Worm (Caenorhabditis elegans) whole organism, L4 larva: ENCODE measurements around the gene drn-1.

Source experiments
- F10B5.3 ChIP-seq: sonication (generic microtip); optimal IDR thresholded peaks from 2 replicates; lab custom pipeline; 2016; ENCODE audit warnings: mild to moderate bottlenecking, missing genetic modification characterization, missing compliant biosample characterization
- F26F4.8 ChIP-seq: fragments of 200-800 bp; sonication (Bioruptor generic); conservative IDR thresholded peaks from 2 replicates; pipeline ENCODE4 v1.3.6; 2022; ENCODE audit warnings: missing genetic modification characterization, missing compliant biosample characterization
- F44E2.7 ChIP-seq: fragments of 200-800 bp; sonication (Bioruptor generic); IDR thresholded peaks from 2 replicates; pipeline ENCODE4 v2.1.2; 2022; ENCODE audit warnings: missing genetic modification characterization, missing compliant biosample characterization
- R02D3.7 ChIP-seq: fragments of 150-350 bp; sonication (generic microtip); optimal IDR thresholded peaks from 3 replicates; lab custom pipeline; 2014; ENCODE audit warnings: missing biosample characterization, missing genetic modification characterization
- Y48G9A.11 ChIP-seq: fragments of 200-800 bp; sonication (Bioruptor generic); IDR thresholded peaks from 2 replicates; pipeline ENCODE4 v1.3.6; 2022; ENCODE audit warnings: missing genetic modification reagents, missing genetic modification characterization, missing compliant biosample characterization
- aha-1 ChIP-seq: fragments of 150-350 bp; peaks from one replicate; lab custom pipeline; 2014; ENCODE audit warnings: missing biosample characterization, missing genetic modification characterization
- ama-1 ChIP-seq: fragments of 150-350 bp; optimal IDR thresholded peaks from 2 replicates; lab custom pipeline; 2014; ENCODE audit warnings: inconsistent platforms, mixed read lengths
- attf-4 ChIP-seq: sonication (generic microtip); optimal IDR thresholded peaks from 3 replicates; lab custom pipeline; 2017; ENCODE audit warnings: missing biosample characterization, missing genetic modification characterization
- ceh-20 ChIP-seq: fragments of 200-800 bp; sonication (Bioruptor generic); IDR thresholded peaks from 2 replicates; pipeline ENCODE4 v1.3.6; 2022; ENCODE audit warnings: missing genetic modification reagents, missing genetic modification characterization, missing compliant biosample characterization
- ceh-32 ChIP-seq: sonication (generic microtip); optimal IDR thresholded peaks from 2 replicates; lab custom pipeline; 2016; ENCODE audit warnings: mild to moderate bottlenecking, missing genetic modification characterization, missing compliant biosample characterization; ENCODE audit not compliant: poor library complexity
- ceh-44 ChIP-seq: fragments of 200-800 bp; sonication (Bioruptor generic); IDR thresholded peaks from 2 replicates; pipeline ENCODE4 v1.3.6; 2022; ENCODE audit warnings: missing genetic modification reagents, missing genetic modification characterization, missing compliant biosample characterization
- ctbp-1 ChIP-seq: fragments of 200-800 bp; sonication (Bioruptor generic); IDR thresholded peaks from 2 replicates; pipeline ENCODE4 v1.3.6; 2022; ENCODE audit warnings: missing genetic modification reagents, missing genetic modification characterization, missing compliant biosample characterization
- daf-19 ChIP-seq: fragments of 200-800 bp; sonication (Bioruptor generic); conservative IDR thresholded peaks from 2 replicates; pipeline ENCODE4 v1.3.6; 2022; ENCODE audit warnings: missing genetic modification characterization, missing compliant biosample characterization
- dmd-6 ChIP-seq: fragments of 200-800 bp; sonication (Bioruptor generic); IDR thresholded peaks from 2 replicates; pipeline ENCODE4 v1.3.6; 2022; ENCODE audit warnings: missing genetic modification reagents, missing genetic modification characterization, missing compliant biosample characterization
- dmd-9 ChIP-seq: fragments of 200-800 bp; sonication (Bioruptor generic); IDR thresholded peaks from 2 replicates; pipeline ENCODE4 v1.3.6; 2022; ENCODE audit warnings: missing genetic modification reagents, missing genetic modification characterization, missing compliant biosample characterization
- egl-27 ChIP-seq: sonication (generic microtip); optimal IDR thresholded peaks from 3 replicates; lab custom pipeline; 2017; ENCODE audit warnings: missing biosample characterization, missing genetic modification reagents, missing genetic modification characterization
- fkh-10 ChIP-seq: fragments of 150-350 bp; optimal IDR thresholded peaks from 2 replicates; lab custom pipeline; 2014; ENCODE audit warnings: missing biosample characterization, missing genetic modification reagents, missing genetic modification characterization
- gei-8 ChIP-seq: fragments of 200-800 bp; sonication (Bioruptor generic); optimal IDR thresholded peaks from 2 replicates; lab custom pipeline; 2018; ENCODE audit warnings: mild to moderate bottlenecking, missing genetic modification characterization, missing compliant biosample characterization
- hif-1 ChIP-seq, 2 experiments: sonication (generic microtip); optimal IDR thresholded peaks; 2 replicates each; lab custom pipeline; 2016 to 2017; ENCODE audit warnings: missing compliant biosample characterization in 2 of 2, missing genetic modification characterization in 2 of 2, missing genetic modification reagents in 2 of 2, missing genotype in 2 of 2, mild to moderate bottlenecking in 1 of 2
- hlh-30 ChIP-seq: sonication (generic microtip); optimal IDR thresholded peaks from 2 replicates; lab custom pipeline; 2017; ENCODE audit warnings: antibody characterized with exemption, mild to moderate bottlenecking, missing genetic modification characterization, missing compliant biosample characterization; ENCODE audit not compliant: insufficient read depth
- hmg-1.1 ChIP-seq: fragments of 200-800 bp; sonication (Bioruptor generic); IDR thresholded peaks from 2 replicates; pipeline ENCODE4 v1.3.6; 2022; ENCODE audit warnings: missing genetic modification reagents, missing genetic modification characterization, missing compliant biosample characterization
- lim-7 ChIP-seq: fragments of 200-800 bp; sonication (Bioruptor generic); IDR thresholded peaks from 2 replicates; pipeline ENCODE4 v1.3.6; 2022; ENCODE audit warnings: missing genetic modification characterization, missing compliant biosample characterization
- lin-13 ChIP-seq: fragments of 150-350 bp; optimal IDR thresholded peaks from 2 replicates; lab custom pipeline; 2014; ENCODE audit warnings: missing biosample characterization, missing genetic modification reagents, missing genetic modification characterization
- lin-15B ChIP-seq: fragments of 150-350 bp; sonication (generic microtip); optimal IDR thresholded peaks from 3 replicates; lab custom pipeline; 2014; ENCODE audit warnings: missing biosample characterization, missing genetic modification characterization
- lin-29 ChIP-seq: fragments of 200-800 bp; sonication (Bioruptor generic); IDR thresholded peaks from 2 replicates; pipeline ENCODE4 v1.3.6; 2022; ENCODE audit warnings: missing genetic modification reagents, missing genetic modification characterization, missing compliant biosample characterization
- lsy-2 ChIP-seq, 2 experiments: fragments of 150-350 bp in 1 of 2; sonication (generic microtip) in 1 of 2; optimal IDR thresholded peaks; 2 replicates each; lab custom pipeline; 2014 to 2017; ENCODE audit warnings: missing biosample characterization in 2 of 2, missing genetic modification characterization in 2 of 2
- madf-5 ChIP-seq, 2 experiments: fragments of 200-800 bp; sonication (Bioruptor generic); IDR thresholded peaks; 2 replicates each; pipeline ENCODE4 v1.3.6; 2022; ENCODE audit warnings: missing compliant biosample characterization in 2 of 2, missing genetic modification characterization in 2 of 2
- mdl-1 ChIP-seq, 2 experiments: fragments of 150-350 bp in 1 of 2; sonication (generic microtip) in 1 of 2; optimal IDR thresholded peaks; 2 replicates each; lab custom pipeline; 2014 to 2017; ENCODE audit warnings: missing biosample characterization in 2 of 2, missing genetic modification characterization in 2 of 2
- mep-1 ChIP-seq: fragments of 150-350 bp; sonication (generic microtip); optimal IDR thresholded peaks from 3 replicates; lab custom pipeline; 2014; ENCODE audit warnings: missing biosample characterization, missing genetic modification characterization
- mes-2 ChIP-seq: sonication (generic microtip); optimal IDR thresholded peaks from 2 replicates; lab custom pipeline; 2016; ENCODE audit warnings: missing genotype, mild to moderate bottlenecking, missing genetic modification characterization, missing compliant biosample characterization; ENCODE audit not compliant: poor library complexity, severe bottlenecking
- nhr-102 ChIP-seq: sonication (generic microtip); optimal IDR thresholded peaks from 2 replicates; lab custom pipeline; 2016; ENCODE audit warnings: mild to moderate bottlenecking, missing genetic modification characterization, moderate library complexity, missing compliant biosample characterization
- nhr-237 ChIP-seq: sonication (generic microtip); optimal IDR thresholded peaks from 2 replicates; lab custom pipeline; 2017; ENCODE audit warnings: missing biosample characterization, missing genetic modification characterization
- nhr-48 ChIP-seq: sonication (generic microtip); optimal IDR thresholded peaks from 2 replicates; lab custom pipeline; 2016; ENCODE audit warnings: mild to moderate bottlenecking, missing genetic modification characterization, missing compliant biosample characterization
- nhr-76 ChIP-seq: fragments of 150-350 bp; optimal IDR thresholded peaks from 2 replicates; lab custom pipeline; 2014; ENCODE audit warnings: missing biosample characterization, missing genetic modification characterization
- rbr-2 ChIP-seq: sonication (generic microtip); optimal IDR thresholded peaks from 2 replicates; lab custom pipeline; 2016; ENCODE audit warnings: missing genotype, missing genetic modification characterization, missing compliant biosample characterization
- saeg-2 ChIP-seq: fragments of 200-800 bp; sonication (Bioruptor generic); IDR thresholded peaks from 2 replicates; pipeline ENCODE4 v1.3.6; 2022; ENCODE audit warnings: missing genetic modification reagents, missing genetic modification characterization, missing compliant biosample characterization
- sdz-12 ChIP-seq: fragments of 200-800 bp; sonication (Bioruptor generic); optimal IDR thresholded peaks from 2 replicates; lab custom pipeline; 2018; ENCODE audit warnings: mild to moderate bottlenecking, missing genetic modification characterization, missing compliant biosample characterization
- set-16 ChIP-seq: fragments of 200-800 bp; sonication (Bioruptor generic); IDR thresholded peaks from 2 replicates; pipeline ENCODE4 v1.3.6; 2022; ENCODE audit warnings: missing genetic modification reagents, missing genetic modification characterization, missing compliant biosample characterization
- skn-1 ChIP-seq: fragments of 150-350 bp; optimal IDR thresholded peaks from 2 replicates; lab custom pipeline; 2014; ENCODE audit warnings: missing biosample characterization, missing genetic modification characterization
- snpc-1.2 ChIP-seq: fragments of 200-800 bp; sonication (Bioruptor generic); IDR thresholded peaks from 2 replicates; pipeline ENCODE4 v1.3.6; 2022; ENCODE audit warnings: missing genetic modification reagents, missing genetic modification characterization, missing compliant biosample characterization
- spr-3 ChIP-seq: fragments of 200-800 bp; sonication (Bioruptor generic); optimal IDR thresholded peaks from 2 replicates; lab custom pipeline; 2018; ENCODE audit warnings: mild to moderate bottlenecking, missing genetic modification characterization, missing compliant biosample characterization
- unc-130 ChIP-seq: sonication (generic microtip); optimal IDR thresholded peaks from 2 replicates; lab custom pipeline; 2016; ENCODE audit warnings: missing genetic modification reagents, missing genetic modification characterization, missing compliant biosample characterization
- unc-62 ChIP-seq, 3 experiments: fragments of 150-350 bp in 1 of 3; sonication (generic microtip); optimal IDR thresholded peaks in 2 of 3; peaks in 1 of 3; 1 replicate in 1 of 3; 2 replicates in 2 of 3; lab custom pipeline; 2014 to 2017; ENCODE audit warnings: missing biosample characterization in 3 of 3, missing genetic modification characterization in 3 of 3, missing genetic modification reagents in 3 of 3, missing genotype in 1 of 3
- vab-7 ChIP-seq: fragments of 200-800 bp; sonication (Bioruptor generic); IDR thresholded peaks from 2 replicates; pipeline ENCODE4 v1.3.6; 2022; ENCODE audit warnings: missing genetic modification reagents, missing genetic modification characterization, missing compliant biosample characterization
- zip-2 ChIP-seq: fragments of 150-350 bp; optimal IDR thresholded peaks from 2 replicates; lab custom pipeline; 2014; ENCODE audit warnings: missing biosample characterization, missing genetic modification characterization
- ztf-11 ChIP-seq: fragments of 150-350 bp; optimal IDR thresholded peaks from 2 replicates; lab custom pipeline; 2014; ENCODE audit warnings: missing biosample characterization, missing genetic modification characterization

drn-1 gene

DNA sequence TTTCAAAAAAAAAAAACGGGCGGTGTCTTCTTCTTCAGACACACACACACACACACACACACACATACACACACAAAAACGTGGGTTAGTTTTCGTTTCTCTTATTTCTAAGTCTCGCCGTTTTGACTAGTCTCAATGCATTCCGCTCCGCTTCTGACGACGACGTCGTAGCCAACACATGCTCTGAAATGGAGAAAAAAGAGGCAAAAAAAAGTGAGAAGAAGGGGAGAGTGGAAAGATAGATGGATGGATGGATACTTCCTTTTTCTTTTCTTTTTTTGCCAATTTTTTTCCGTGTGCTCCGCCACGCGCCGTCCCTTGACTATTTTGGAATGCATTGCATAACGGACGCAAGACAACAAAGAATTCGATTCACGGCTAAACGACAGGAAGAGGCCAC, 5.1 kb upstream of the drn-1 start:
- no peak for TF ChIP-seq attf-4 (tag; lab: Kevin White, UChicago)
- TF ChIP-seq lin-15B = no peak
- peak; percentile 21 for TF ChIP-seq hlh-30 (tag; lab: Kevin White, UChicago)
- no peak for TF ChIP-seq ceh-32 (tag; lab: Kevin White, UChicago)
- no peak for TF ChIP-seq gei-8 (GFP tag; lab: Kevin White, UChicago)
- no peak for TF ChIP-seq vab-7 (GFP tag; lab: Robert Waterston, UW)
- TF ChIP-seq F10B5.3 = no peak
- TF ChIP-seq hif-1 (tag; optimal IDR thresholded peaks at IDR 0.05; lab: Kevin White, UChicago) = peak in 1 of 2 experiments; percentile 39
- no peak for TF ChIP-seq ztf-11 (tag; lab: Kevin White, UChicago)
- TF ChIP-seq unc-62 (GFP tag; optimal IDR thresholded peaks at IDR 0.05 in 1 of 2; lab: Kevin White, UChicago) = peak in 1 of 2 experiments; percentile 98
- TF ChIP-seq unc-62 (tag; optimal IDR thresholded peaks at IDR 0.05; lab: Kevin White, UChicago) = peak; percentile 14
- no peak for TF ChIP-seq dmd-9 (GFP tag; lab: Robert Waterston, UW)
- TF ChIP-seq sdz-12 (GFP tag; lab: Kevin White, UChicago) = no peak
- TF ChIP-seq dmd-6 (GFP tag; lab: Robert Waterston, UW) = no peak
- peak in 1 of 2 experiments; percentile 67 for TF ChIP-seq mdl-1 (tag; optimal IDR thresholded peaks at IDR 0.05; lab: Kevin White, UChicago)
- no peak for TF ChIP-seq ceh-44
- no peak for TF ChIP-seq nhr-102 (tag; lab: Kevin White, UChicago)
- no peak for TF ChIP-seq lin-29
- 0 out of 2 replicates have a peak, but pooled peaks have one; percentile 39 for TF ChIP-seq ceh-20 (GFP tag; lab: Robert Waterston, UW)
- no peak for TF ChIP-seq ama-1 (lab: Kevin White, UChicago)
- TF ChIP-seq spr-3 (GFP tag; lab: Kevin White, UChicago) = no peak
- peak; percentile 51 for TF ChIP-seq rbr-2 (tag; lab: Kevin White, UChicago)
- no peak for TF ChIP-seq nhr-48 (tag; lab: Kevin White, UChicago)
- TF ChIP-seq daf-19 (GFP tag; lab: Robert Waterston, UW) = no peak
- no peak for TF ChIP-seq snpc-1.2
- TF ChIP-seq egl-27 (tag; lab: Kevin White, UChicago) = no peak
- TF ChIP-seq nhr-76 (tag; lab: Kevin White, UChicago) = no peak
- no peak for TF ChIP-seq saeg-2 (GFP tag; lab: Robert Waterston, UW)
- TF ChIP-seq set-16 (GFP tag; lab: Robert Waterston, UW) = no peak
- TF ChIP-seq zip-2 (tag; lab: Kevin White, UChicago) = no peak
- TF ChIP-seq lsy-2 (tag; optimal IDR thresholded peaks at IDR 0.05; lab: Kevin White, UChicago) = peak in 1 of 2 experiments; percentile 54
- peak; percentile 89 for TF ChIP-seq fkh-10 (GFP tag; lab: Kevin White, UChicago)
- TF ChIP-seq hmg-1.1 (GFP tag; lab: Robert Waterston, UW) = peak; percentile 49; the same call in 1 of the 2 replicates
- TF ChIP-seq mep-1 (tag; lab: Kevin White, UChicago) = peak; percentile 34
- TF ChIP-seq ctbp-1 (GFP tag; lab: Robert Waterston, UW) = peak; percentile 38; the same call in 1 of the 2 replicates

ce11 chrII:5268977-5269376, 2.7 kb downstream of the drn-1 start:
- TF ChIP-seq set-16 (GFP tag; lab: Robert Waterston, UW) = no peak
- no peak for TF ChIP-seq F26F4.8 (GFP tag; lab: Robert Waterston, UW)
- no peak for TF ChIP-seq lin-13 (GFP tag; lab: Kevin White, UChicago)
- no peak for TF ChIP-seq unc-130 (GFP tag; lab: Kevin White, UChicago)
- TF ChIP-seq hif-1 (tag; optimal IDR thresholded peaks at IDR 0.05; lab: Kevin White, UChicago) = no peak
- no peak for TF ChIP-seq saeg-2 (GFP tag; lab: Robert Waterston, UW)
- TF ChIP-seq F44E2.7 (GFP tag; lab: Robert Waterston, UW) = no peak
- no peak for TF ChIP-seq mes-2 (tag; lab: Kevin White, UChicago)
- TF ChIP-seq skn-1 (tag; lab: Kevin White, UChicago) = no peak
- TF ChIP-seq attf-4 (tag; lab: Kevin White, UChicago) = no peak
- TF ChIP-seq lim-7 (GFP tag; lab: Robert Waterston, UW) = no peak
- no peak for TF ChIP-seq Y48G9A.11 (GFP tag; lab: Robert Waterston, UW)
- no peak for TF ChIP-seq nhr-237
- TF ChIP-seq madf-5 (GFP tag; IDR thresholded peaks at IDR 0.05; lab: Robert Waterston, UW) = no peak
- TF ChIP-seq R02D3.7 (tag; lab: Kevin White, UChicago) = no peak
- peak in 1 of 2 experiments; percentile 95 for TF ChIP-seq unc-62 (GFP tag; optimal IDR thresholded peaks at IDR 0.05 in 1 of 2; lab: Kevin White, UChicago)
- TF ChIP-seq unc-62 (tag; optimal IDR thresholded peaks at IDR 0.05; lab: Kevin White, UChicago) = no peak
- peak; percentile 44 for TF ChIP-seq aha-1
